Worm (Caenorhabditis elegans): ENCODE data around the gene fubl-3.

DNA sequence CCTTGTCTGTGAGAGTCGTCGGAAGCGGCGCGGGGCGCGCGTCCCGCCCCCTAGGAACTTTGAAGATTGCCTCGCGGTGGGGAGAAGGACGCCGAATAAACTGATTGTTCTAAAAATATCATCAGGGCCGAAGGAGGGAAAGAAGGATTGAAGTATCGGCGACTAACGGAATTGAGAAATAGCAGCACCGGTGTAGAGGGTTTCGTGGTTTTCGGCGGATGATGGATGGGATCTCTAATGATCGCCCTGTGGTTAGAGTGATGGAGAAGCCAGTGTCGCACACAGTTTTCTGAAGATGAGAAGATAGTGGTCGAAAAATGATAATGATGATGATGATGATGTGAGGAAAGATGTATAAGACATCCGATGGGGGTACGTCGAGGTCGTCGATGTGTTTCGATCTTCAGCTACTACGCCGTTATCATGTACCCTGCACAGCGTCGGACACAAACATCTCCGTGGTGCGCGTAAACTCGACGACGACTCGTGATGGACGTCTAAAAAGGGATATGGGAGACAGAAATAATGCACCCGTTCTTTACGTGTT is 12.6 kb upstream of the fubl-3 start, which contains the start of gene osm-11:
- TF ChIP-seq attf-5 (GFP tag; optimal IDR thresholded peaks at IDR 0.05) (no peak), ccch-3 (GFP tag; optimal IDR thresholded peaks at IDR 0.05) (no peak), nfya-1 (tag; optimal IDR thresholded peaks at IDR 0.05; ENCODE audit: borderline replicate concordance, insufficient read depth) (no peak), efl-1 (GFP tag; optimal IDR thresholded peaks at IDR 0.05) (no peak)

Data from whole organism, young adult.